Worm (Caenorhabditis elegans) whole organism, L1 larva: ENCODE results near the gene ZC15.1.
A peak's percentile ranks its signal among the peaks of the same experiment; 100 is the strongest.

ENCODE experiments used
- C04F5.9 ChIP-seq: sonication (generic microtip); optimal IDR thresholded peaks from 2 replicates; lab custom pipeline; 2016; ENCODE audit warnings: missing genetic modification characterization, missing compliant biosample characterization
- C34B4.2 ChIP-seq: sonication (generic microtip); optimal IDR thresholded peaks from 2 replicates; lab custom pipeline; 2017; ENCODE audit warnings: mild to moderate bottlenecking, missing genetic modification characterization, missing compliant biosample characterization
- F16B12.6 ChIP-seq: fragments of 150-350 bp; optimal IDR thresholded peaks from 2 replicates; lab custom pipeline; 2014; ENCODE audit warnings: missing biosample characterization, missing genetic modification characterization
- Y116A8C.19 ChIP-seq: sonication (generic microtip); optimal IDR thresholded peaks from 2 replicates; lab custom pipeline; 2016; ENCODE audit warnings: missing compliant biosample characterization, missing genetic modification characterization, borderline replicate concordance
- aha-1 ChIP-seq: fragments of 150-350 bp; optimal IDR thresholded peaks from 2 replicates; lab custom pipeline; 2014; ENCODE audit warnings: missing biosample characterization, missing genetic modification characterization
- alr-1 ChIP-seq: fragments of 200-800 bp; sonication (Bioruptor generic); optimal IDR thresholded peaks from 2 replicates; lab custom pipeline; 2018; ENCODE audit warnings: borderline replicate concordance, mild to moderate bottlenecking, missing genetic modification characterization, missing compliant biosample characterization
- aly-2 ChIP-seq: fragments of 150-350 bp; optimal IDR thresholded peaks from 2 replicates; lab custom pipeline; 2014; ENCODE audit warnings: missing biosample characterization, missing genetic modification characterization
- ama-1 ChIP-seq: fragments of 150-350 bp; optimal IDR thresholded peaks from 2 replicates; lab custom pipeline; 2014
- blmp-1 ChIP-seq: fragments of 150-350 bp; optimal IDR thresholded peaks from 2 replicates; lab custom pipeline; 2014; ENCODE audit warnings: missing biosample characterization, missing genetic modification characterization
- ceh-63 ChIP-seq: fragments of 200-800 bp; sonication (Bioruptor generic); optimal IDR thresholded peaks from 2 replicates; lab custom pipeline; 2018; ENCODE audit warnings: mild to moderate bottlenecking, missing genetic modification characterization, missing compliant biosample characterization
- ceh-88 ChIP-seq: fragments of 200-800 bp; sonication (Bioruptor generic); IDR thresholded peaks from 2 replicates; pipeline ENCODE4 v1.3.6; 2022; ENCODE audit warnings: missing genetic modification characterization, missing compliant biosample characterization
- dpl-1 ChIP-seq, 3 experiments: fragments of 150-350 bp in 2 of 3; sonication (generic microtip) in 1 of 3; optimal IDR thresholded peaks; 2 replicates each; lab custom pipeline; 2014 to 2017; ENCODE audit warnings: missing biosample characterization in 3 of 3, missing genetic modification characterization in 3 of 3, missing genetic modification reagents in 3 of 3
- dsc-1 ChIP-seq: sonication (generic microtip); optimal IDR thresholded peaks from 2 replicates; lab custom pipeline; 2016; ENCODE audit warnings: mild to moderate bottlenecking, missing genetic modification characterization, missing compliant biosample characterization
- efl-1 ChIP-seq, 4 experiments: fragments of 150-350 bp; optimal IDR thresholded peaks in 3 of 4; peaks in 1 of 4; 1 replicate in 1 of 4; 2 replicates in 3 of 4; lab custom pipeline; 2014; ENCODE audit warnings: missing biosample characterization in 2 of 4, missing genetic modification characterization in 2 of 4, missing genetic modification reagents in 2 of 4
- egl-13 ChIP-seq: sonication (generic microtip); optimal IDR thresholded peaks from 2 replicates; lab custom pipeline; 2016; ENCODE audit warnings: missing genotype, missing genetic modification reagents, missing genetic modification characterization, missing compliant biosample characterization
- elt-2 ChIP-seq: sonication (generic microtip); optimal IDR thresholded peaks from 2 replicates; lab custom pipeline; 2016; ENCODE audit warnings: missing genetic modification characterization, mild to moderate bottlenecking, inconsistent platforms, missing compliant biosample characterization, missing genetic modification reagents
- fkh-10 ChIP-seq: sonication (generic microtip); optimal IDR thresholded peaks from 2 replicates; lab custom pipeline; 2017; ENCODE audit warnings: missing biosample characterization, missing genetic modification reagents, missing genetic modification characterization
- fkh-4 ChIP-seq: sonication (generic microtip); optimal IDR thresholded peaks from 2 replicates; lab custom pipeline; 2016; ENCODE audit warnings: missing compliant biosample characterization, missing genetic modification characterization, borderline replicate concordance
- fos-1 ChIP-seq: fragments of 150-350 bp; optimal IDR thresholded peaks from 2 replicates; lab custom pipeline; 2014; ENCODE audit warnings: missing biosample characterization, missing genetic modification characterization
- hlh-17 ChIP-seq: fragments of 200-800 bp; sonication (Bioruptor generic); optimal IDR thresholded peaks from 2 replicates; lab custom pipeline; 2018; ENCODE audit warnings: missing genetic modification characterization, mild to moderate bottlenecking, missing compliant biosample characterization, moderate library complexity, borderline replicate concordance
- hlh-4 ChIP-seq: sonication (generic microtip); optimal IDR thresholded peaks from 2 replicates; lab custom pipeline; 2016; ENCODE audit warnings: mild to moderate bottlenecking, missing genetic modification characterization, missing compliant biosample characterization
- hpl-2 ChIP-seq: fragments of 150-350 bp; optimal IDR thresholded peaks from 2 replicates; lab custom pipeline; 2014; ENCODE audit warnings: missing biosample characterization, missing genetic modification reagents, missing genetic modification characterization
- lin-15B ChIP-seq: fragments of 150-350 bp; sonication (generic microtip); optimal IDR thresholded peaks from 3 replicates; lab custom pipeline; 2014; ENCODE audit warnings: missing biosample characterization, missing genetic modification characterization
- lin-35 ChIP-seq, 2 experiments: fragments of 150-350 bp; optimal IDR thresholded peaks; 2 replicates each; lab custom pipeline; 2014; ENCODE audit warnings: missing biosample characterization in 2 of 2, missing genetic modification characterization in 2 of 2, missing genetic modification reagents in 2 of 2
- lin-39 ChIP-seq: fragments of 150-350 bp; optimal IDR thresholded peaks from 2 replicates; lab custom pipeline; 2014; ENCODE audit warnings: missing biosample characterization, missing genetic modification reagents, missing genetic modification characterization
- mab-9 ChIP-seq: fragments of 200-800 bp; sonication (Bioruptor generic); IDR thresholded peaks from 2 replicates; pipeline ENCODE4 v1.3.6; 2022; ENCODE audit warnings: missing genetic modification reagents, missing genetic modification characterization, missing compliant biosample characterization
- mdl-1 ChIP-seq, 2 experiments: fragments of 150-350 bp; optimal IDR thresholded peaks; 2 replicates each; lab custom pipeline; 2014 to 2017; ENCODE audit warnings: missing biosample characterization in 2 of 2, missing genetic modification characterization in 2 of 2, inconsistent platforms in 1 of 2
- mef-2 ChIP-seq: fragments of 150-350 bp; optimal IDR thresholded peaks from 2 replicates; lab custom pipeline; 2014; ENCODE audit warnings: missing biosample characterization, missing genetic modification characterization
- nhr-11 ChIP-seq: fragments of 150-350 bp; optimal IDR thresholded peaks from 2 replicates; lab custom pipeline; 2014; ENCODE audit warnings: missing biosample characterization, missing genetic modification characterization
- nhr-28 ChIP-seq: fragments of 150-350 bp; optimal IDR thresholded peaks from 2 replicates; lab custom pipeline; 2014; ENCODE audit warnings: missing biosample characterization, missing genetic modification characterization
- nhr-71 ChIP-seq: sonication (generic microtip); optimal IDR thresholded peaks from 2 replicates; lab custom pipeline; 2016; ENCODE audit warnings: mild to moderate bottlenecking, missing genetic modification characterization, moderate library complexity, missing compliant biosample characterization
- nhr-84 ChIP-seq: sonication (generic microtip); optimal IDR thresholded peaks from 2 replicates; lab custom pipeline; 2017; ENCODE audit warnings: missing biosample characterization, missing genetic modification characterization
- nhr-85 ChIP-seq: sonication (generic microtip); peaks from one replicate; lab custom pipeline; 2016; ENCODE audit warnings: missing genetic modification characterization, inconsistent platforms, missing compliant biosample characterization
- pax-3 ChIP-seq: fragments of 200-800 bp; sonication (Bioruptor generic); optimal IDR thresholded peaks from 2 replicates; lab custom pipeline; 2018; ENCODE audit warnings: mild to moderate bottlenecking, missing genetic modification characterization, moderate library complexity, missing compliant biosample characterization
- rnt-1 ChIP-seq: sonication (generic microtip); optimal IDR thresholded peaks from 2 replicates; lab custom pipeline; 2016; ENCODE audit warnings: mild to moderate bottlenecking, missing genetic modification characterization, moderate library complexity, missing compliant biosample characterization
- skn-1 ChIP-seq: fragments of 150-350 bp; optimal IDR thresholded peaks from 2 replicates; lab custom pipeline; 2014; ENCODE audit warnings: missing biosample characterization, missing genetic modification characterization
- snpc-4 ChIP-seq: fragments of 150-350 bp; optimal IDR thresholded peaks from 2 replicates; lab custom pipeline; 2014; ENCODE audit warnings: missing biosample characterization, missing genetic modification characterization
- sox-4 ChIP-seq: sonication (generic microtip); optimal IDR thresholded peaks from 2 replicates; lab custom pipeline; 2016; ENCODE audit warnings: missing genetic modification characterization, missing compliant biosample characterization
- sptf-1 ChIP-seq: fragments of 150-350 bp; optimal IDR thresholded peaks from 2 replicates; lab custom pipeline; 2014; ENCODE audit warnings: missing biosample characterization, missing genetic modification characterization
- sup-37 ChIP-seq: fragments of 200-800 bp; sonication (Bioruptor generic); optimal IDR thresholded peaks from 2 replicates; lab custom pipeline; 2018; ENCODE audit warnings: mild to moderate bottlenecking, missing genetic modification characterization, missing compliant biosample characterization
- unc-30 ChIP-seq: sonication (generic microtip); optimal IDR thresholded peaks from 2 replicates; lab custom pipeline; 2017; ENCODE audit warnings: missing biosample characterization, missing genetic modification characterization
- unc-86 ChIP-seq: sonication (generic microtip); optimal IDR thresholded peaks from 2 replicates; lab custom pipeline; 2016; ENCODE audit warnings: missing genetic modification characterization, missing compliant biosample characterization
- unc-98 ChIP-seq: fragments of 200-800 bp; sonication (Bioruptor generic); IDR thresholded peaks from 2 replicates; pipeline ENCODE4 v1.3.6; 2022; ENCODE audit warnings: missing genetic modification characterization, missing compliant biosample characterization
- vab-15 ChIP-seq: sonication (generic microtip); optimal IDR thresholded peaks from 2 replicates; lab custom pipeline; 2017; ENCODE audit warnings: missing genotype, mild to moderate bottlenecking, missing genetic modification characterization, missing compliant biosample characterization
- xbp-1 ChIP-seq: sonication (generic microtip); optimal IDR thresholded peaks from 2 replicates; lab custom pipeline; 2016; ENCODE audit warnings: missing genetic modification characterization, missing compliant biosample characterization
- zag-1 ChIP-seq: fragments of 150-350 bp; optimal IDR thresholded peaks from 2 replicates; lab custom pipeline; 2014; ENCODE audit warnings: missing biosample characterization, missing genetic modification characterization
- zip-4 ChIP-seq: fragments of 200-800 bp; sonication (Bioruptor generic); optimal IDR thresholded peaks from 2 replicates; lab custom pipeline; 2018; ENCODE audit warnings: mild to moderate bottlenecking, missing genetic modification characterization, moderate library complexity, missing compliant biosample characterization

ZC15.1 gene

DNA sequence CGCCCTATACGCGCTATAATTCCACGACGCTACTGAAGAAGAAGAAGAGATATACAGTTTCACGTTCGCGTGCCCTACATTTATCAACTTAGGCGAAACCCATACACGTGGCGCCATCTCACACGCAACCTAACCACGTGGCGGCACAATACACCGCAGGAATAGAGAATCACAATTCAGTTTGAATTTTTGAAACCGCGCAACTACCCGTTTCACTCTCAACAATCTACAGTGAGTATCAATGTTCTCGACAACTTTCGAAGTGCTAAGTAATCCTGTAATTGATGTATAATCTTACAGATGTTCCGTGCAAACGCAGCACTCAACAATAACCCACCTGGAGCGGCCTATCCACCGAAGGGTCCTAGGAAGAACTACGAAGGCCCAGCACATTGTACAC lies at the start of gene ZC15.1:
Gene ZC15.1 (plus strand): TSS at position 301 of the 400 bp plus-strand sequence.
- TF ChIP-seq ceh-88 (GFP tag; lab: Robert Waterston, UW) (no peak), efl-1 (optimal IDR thresholded peaks at IDR 0.05; lab: Kevin White, UChicago) (no peak), efl-1 (GFP tag; optimal IDR thresholded peaks at IDR 0.05 in 1 of 2; lab: Kevin White, UChicago) (no peak), pax-3 (no peak), nhr-28 (tag; lab: Kevin White, UChicago) (no peak), F16B12.6 (tag; lab: Kevin White, UChicago) (no peak), vab-15 (tag; lab: Kevin White, UChicago) (no peak), unc-86 (no peak), lin-15B (tag; lab: Kevin White, UChicago) (no peak), aly-2 (no peak), fkh-4 (tag; lab: Kevin White, UChicago) (no peak), Y116A8C.19 (no peak), nhr-85 (no peak), rnt-1 (tag; lab: Kevin White, UChicago) (no peak)

DNA sequence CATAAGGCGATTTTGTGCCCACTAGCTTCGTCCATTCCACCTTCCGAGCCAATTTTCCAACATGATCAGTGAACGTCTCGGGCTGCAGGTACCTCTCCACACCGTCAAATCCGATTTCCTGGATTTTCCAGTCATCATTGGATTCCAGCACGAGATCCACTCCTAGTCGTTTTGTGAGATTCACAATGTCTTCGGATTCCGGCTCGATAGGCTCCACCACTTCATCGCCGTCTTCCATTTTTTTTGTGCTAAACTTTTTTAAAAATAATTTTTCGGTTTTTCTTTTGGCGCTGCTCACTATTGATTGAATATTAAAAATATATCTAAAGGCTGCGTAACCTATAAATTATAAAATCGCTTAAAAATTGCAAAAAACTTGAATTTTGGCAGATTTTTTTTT lies 38.9 kb upstream of the ZC15.1 start, which contains the start of gene mdt-17:
Gene mdt-17 (minus strand): TSS at position 256 of the 400 bp plus-strand sequence.
- TF ChIP-seq nhr-28 (tag; lab: Kevin White, UChicago) (no peak), lin-35 (GFP tag; optimal IDR thresholded peaks at IDR 0.05; lab: Kevin White, UChicago) (no peak), xbp-1 (no peak), hlh-4 (tag; lab: Kevin White, UChicago) (no peak), C04F5.9 (no peak), nhr-11 (tag; lab: Kevin White, UChicago) (no peak), sox-4 (tag; lab: Kevin White, UChicago) (no peak)

DNA sequence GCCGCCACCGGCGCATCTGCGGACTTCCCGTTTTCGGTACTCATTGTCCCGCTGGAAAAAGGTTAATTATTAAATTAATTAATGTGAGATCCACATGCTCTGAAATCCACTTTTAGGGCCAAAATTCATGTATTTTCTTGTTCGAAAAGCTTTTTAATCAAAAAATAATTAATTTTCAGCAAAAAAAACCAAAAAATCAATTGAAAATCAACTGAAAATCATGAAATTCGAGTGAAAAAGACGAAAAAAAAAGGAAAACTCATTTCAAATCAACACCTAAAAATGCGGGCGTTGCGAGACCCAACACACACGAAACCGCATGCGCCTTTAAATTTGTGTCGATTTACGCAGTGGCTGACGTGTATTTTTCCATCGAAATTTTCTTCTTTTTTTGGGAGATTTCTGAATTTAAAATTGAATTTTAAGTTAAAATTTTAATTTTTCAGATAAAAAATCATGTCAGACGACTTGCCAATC lies 36.2 kb upstream of the ZC15.1 start, which contains the start of the genes prmt-1 and cdkr-3:
Gene prmt-1 (minus strand): TSS at position 51 of the 477 bp plus-strand sequence.
Gene cdkr-3 (plus strand): TSS at position 447 of the 477 bp plus-strand sequence.
- TF ChIP-seq aly-2 (no peak), dsc-1 (no peak), nhr-28 (tag; lab: Kevin White, UChicago) (no peak), zip-4 (GFP tag; lab: Kevin White, UChicago) (no peak), efl-1 (optimal IDR thresholded peaks at IDR 0.05; lab: Kevin White, UChicago) (peak; percentile 55 to 66), efl-1 (GFP tag; optimal IDR thresholded peaks at IDR 0.05 in 1 of 2; lab: Kevin White, UChicago) (peak; percentile 62 to 80), Y116A8C.19 (no peak), C04F5.9 (no peak), mab-9 (GFP tag; lab: Robert Waterston, UW) (no peak), nhr-84 (tag; lab: Kevin White, UChicago) (no peak), ama-1 (lab: Kevin White, UChicago) (no peak), lin-39 (tag; lab: Kevin White, UChicago) (no peak), pax-3 (no peak), egl-13 (tag; lab: Kevin White, UChicago) (no peak), unc-98 (no peak), hlh-17 (no peak), sup-37 (GFP tag; lab: Kevin White, UChicago) (no peak), hpl-2 (GFP tag; lab: Kevin White, UChicago) (no peak), fos-1 (tag; lab: Kevin White, UChicago) (no peak), rnt-1 (tag; lab: Kevin White, UChicago) (peak; percentile 77), hlh-4 (tag; lab: Kevin White, UChicago) (no peak), nhr-71 (tag; lab: Kevin White, UChicago) (peak; percentile 52), zag-1 (tag; lab: Kevin White, UChicago) (no peak), snpc-4 (tag; lab: Kevin White, UChicago) (peak; percentile 4), mef-2 (tag; lab: Kevin White, UChicago) (no peak), sptf-1 (tag; lab: Kevin White, UChicago) (no peak), aha-1 (tag; lab: Kevin White, UChicago) (no peak), dpl-1 (GFP tag; optimal IDR thresholded peaks at IDR 0.05; lab: Kevin White, UChicago) (peak; percentile 45 to 74 (median 62)), mdl-1 (tag; optimal IDR thresholded peaks at IDR 0.05; lab: Kevin White, UChicago) (no peak), ceh-88 (GFP tag; lab: Robert Waterston, UW) (no peak), ceh-63 (GFP tag; lab: Kevin White, UChicago) (no peak), unc-30 (no peak), fkh-10 (GFP tag; lab: Kevin White, UChicago) (no peak), skn-1 (peak; percentile 59), C34B4.2 (tag; lab: Kevin White, UChicago) (no peak), blmp-1 (tag; lab: Kevin White, UChicago) (peak; percentile 80), unc-86 (no peak), elt-2 (tag; lab: Kevin White, UChicago) (no peak), alr-1 (tag; lab: Kevin White, UChicago) (no peak), fkh-4 (tag; lab: Kevin White, UChicago) (no peak)
